Fruit fly (Drosophila melanogaster) whole organism, pupa: ENCODE measurements around the gene kra.

Source experiments
- CG10348 ChIP-seq: fragments of 200-800 bp; sonication (Bioruptor generic); IDR thresholded peaks from 2 replicates; pipeline ENCODE4 v1.3.6; 2022; ENCODE audit warnings: missing biosample characterization, missing genetic modification characterization
- CG14655 ChIP-seq: fragments of 200-800 bp; sonication (Bioruptor generic); optimal IDR thresholded peaks from 3 replicates; lab custom pipeline; 2017; ENCODE audit warnings: mild to moderate bottlenecking, missing biosample characterization, missing genetic modification reagents, missing genetic modification characterization
- CG15710 ChIP-seq: fragments of 200-800 bp; sonication (Bioruptor generic); optimal IDR thresholded peaks from 2 replicates; lab custom pipeline; 2018; ENCODE audit warnings: missing biosample characterization, mild to moderate bottlenecking, missing genetic modification characterization, moderate library complexity
- CG17806 ChIP-seq: fragments of 200-800 bp; sonication (Bioruptor generic); optimal IDR thresholded peaks from 2 replicates; lab custom pipeline; 2018; ENCODE audit warnings: missing biosample characterization, mild to moderate bottlenecking, missing genetic modification characterization, moderate library complexity
- CG32121 ChIP-seq: fragments of 200-800 bp; sonication (Bioruptor generic); IDR thresholded peaks from 2 replicates; pipeline ENCODE4 v1.3.6; 2022; ENCODE audit warnings: missing biosample characterization, missing genetic modification characterization
- CG34367 ChIP-seq: fragments of 200-800 bp; sonication (Bioruptor generic); optimal IDR thresholded peaks from 2 replicates; lab custom pipeline; 2018; ENCODE audit warnings: missing biosample characterization, mild to moderate bottlenecking, missing genetic modification characterization
- CG8159 ChIP-seq: fragments of 200-800 bp; sonication (Bioruptor generic); optimal IDR thresholded peaks from 3 replicates; lab custom pipeline; 2018; ENCODE audit warnings: missing biosample characterization, mild to moderate bottlenecking, missing genetic modification characterization, moderate library complexity
- CG8301 ChIP-seq: fragments of 200-800 bp; sonication (Bioruptor generic); optimal IDR thresholded peaks from 2 replicates; lab custom pipeline; 2018; ENCODE audit warnings: missing biosample characterization, mild to moderate bottlenecking, missing genetic modification characterization
- D1 ChIP-seq: fragments of 200-800 bp; sonication (Bioruptor generic); optimal IDR thresholded peaks from 2 replicates; lab custom pipeline; 2018; ENCODE audit warnings: missing biosample characterization, mild to moderate bottlenecking, missing genetic modification characterization, moderate library complexity
- EcR ChIP-seq: fragments of 200-800 bp; sonication (Bioruptor generic); optimal IDR thresholded peaks from 3 replicates; lab custom pipeline; 2019; ENCODE audit warnings: missing biosample characterization, missing genetic modification characterization, mild to moderate bottlenecking, moderate library complexity, missing genetic modification reagents
- Ets98B ChIP-seq: fragments of 200-800 bp; sonication (Bioruptor generic); IDR thresholded peaks from 2 replicates; pipeline ENCODE4 v1.3.6; 2022; ENCODE audit warnings: missing biosample characterization, missing genetic modification characterization
- Pif1A ChIP-seq: fragments of 200-800 bp; sonication (Bioruptor generic); optimal IDR thresholded peaks from 3 replicates; lab custom pipeline; 2016; ENCODE audit warnings: missing biosample characterization, missing genetic modification characterization
- Pif1B ChIP-seq: fragments of 200-800 bp; sonication (Bioruptor generic); optimal IDR thresholded peaks from 3 replicates; lab custom pipeline; 2016; ENCODE audit warnings: missing biosample characterization, missing genetic modification characterization
- fd96Ca ChIP-seq: fragments of 200-800 bp; sonication (Bioruptor generic); IDR thresholded peaks from 3 replicates; pipeline ENCODE4 v1.3.6; 2022; ENCODE audit warnings: missing biosample characterization, missing genetic modification characterization

DNA sequence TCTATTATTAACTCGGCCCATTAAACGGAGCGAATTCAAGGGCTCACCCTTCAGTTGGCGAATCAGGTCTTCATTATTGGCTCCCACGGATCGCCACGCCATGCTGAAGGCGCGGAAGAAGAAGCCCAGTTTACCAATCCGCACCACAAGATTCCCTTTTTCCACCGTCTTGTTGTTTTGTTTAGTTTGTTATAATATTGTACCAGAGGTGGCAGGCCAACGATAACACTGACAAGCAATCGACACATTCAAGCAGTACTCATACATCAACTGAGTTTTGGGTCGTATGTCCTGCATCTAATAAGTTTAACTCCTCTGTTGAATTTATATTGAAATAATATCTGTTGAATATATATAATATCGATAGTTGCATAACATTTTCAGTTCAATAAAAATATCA, 46.9 kb downstream of the kra start, which contains the start of gene Pcmt:
- no peak for TF ChIP-seq Pif1A (GFP tag; lab: Kevin White, UChicago)
- TF ChIP-seq Pif1B (GFP tag; lab: Kevin White, UChicago), result no peak
- TF ChIP-seq fd96Ca (GFP tag; lab: Robert Waterston, UW), result no peak
- no peak for TF ChIP-seq CG10348 (GFP tag; lab: Robert Waterston, UW)
- no peak for TF ChIP-seq CG14655 (GFP tag; lab: Kevin White, UChicago)
- TF ChIP-seq CG34367, result no peak
- no peak for TF ChIP-seq CG15710 (tag; lab: Kevin White, UChicago)
- no peak for TF ChIP-seq CG17806
- no peak for TF ChIP-seq CG8301
- TF ChIP-seq Ets98B (GFP tag; lab: Robert Waterston, UW), result no peak
- TF ChIP-seq CG32121 (GFP tag; lab: Robert Waterston, UW), result no peak
- no peak for TF ChIP-seq EcR (GFP tag; lab: Kevin White, UChicago)
- TF ChIP-seq CG8159 (tag; lab: Kevin White, UChicago), result no peak
- no peak for TF ChIP-seq D1 (tag; lab: Kevin White, UChicago)
